Fruit fly (Drosophila melanogaster) whole organism, prepupa: ENCODE measurements around the gene Or85e.
A peak's percentile ranks its signal among the peaks of the same experiment; 100 is the strongest.

ENCODE experiments used
- Blimp-1 ChIP-seq: fragments of 200-800 bp; sonication (Bioruptor generic); optimal IDR thresholded peaks from 3 replicates; lab custom pipeline; 2017; ENCODE audit warnings: missing biosample characterization, missing genetic modification characterization, mild to moderate bottlenecking, moderate library complexity, missing genetic modification reagents
- CG10631 ChIP-seq: fragments of 200-800 bp; sonication (Bioruptor generic); optimal IDR thresholded peaks from 2 replicates; lab custom pipeline; 2016; ENCODE audit warnings: missing biosample characterization, missing genetic modification characterization
- CG11902 ChIP-seq: fragments of 200-800 bp; sonication (Bioruptor generic); optimal IDR thresholded peaks from 3 replicates; lab custom pipeline; 2016; ENCODE audit warnings: missing biosample characterization, missing genetic modification characterization
- CG15336 ChIP-seq: fragments of 200-800 bp; sonication (Bioruptor generic); IDR thresholded peaks from 2 replicates; pipeline ENCODE4 v1.3.6; 2022; ENCODE audit warnings: missing biosample characterization, missing genetic modification characterization
- CG16779 ChIP-seq: fragments of 200-800 bp; sonication (Bioruptor generic); optimal IDR thresholded peaks from 3 replicates; lab custom pipeline; 2017; ENCODE audit warnings: missing biosample characterization, mild to moderate bottlenecking, missing genetic modification characterization
- CG3032 ChIP-seq: fragments of 200-800 bp; optimal IDR thresholded peaks from 2 replicates; lab custom pipeline; 2019; ENCODE audit warnings: missing biosample characterization, mild to moderate bottlenecking, missing genetic modification characterization, moderate library complexity
- CG32006 ChIP-seq: fragments of 200-800 bp; sonication (Bioruptor generic); optimal IDR thresholded peaks from 3 replicates; lab custom pipeline; 2017; ENCODE audit warnings: missing biosample characterization, mild to moderate bottlenecking, missing genetic modification characterization
- CG34406 ChIP-seq: fragments of 200-800 bp; sonication (Bioruptor generic); optimal IDR thresholded peaks from 3 replicates; lab custom pipeline; 2016; ENCODE audit warnings: missing biosample characterization, missing genetic modification characterization
- CG3919 ChIP-seq: fragments of 200-800 bp; sonication (Bioruptor generic); optimal IDR thresholded peaks from 3 replicates; lab custom pipeline; 2016; ENCODE audit warnings: missing biosample characterization, missing genetic modification characterization
- CG6163 ChIP-seq: fragments of 200-800 bp; sonication (Bioruptor generic); IDR thresholded peaks from 3 replicates; pipeline ENCODE4 v1.3.6; 2022; ENCODE audit warnings: missing biosample characterization, missing genetic modification characterization
- CG6276 ChIP-seq: fragments of 200-800 bp; sonication (Bioruptor generic); optimal IDR thresholded peaks from 2 replicates; lab custom pipeline; 2017; ENCODE audit warnings: missing biosample characterization, mild to moderate bottlenecking, missing genetic modification characterization
- CG7368 ChIP-seq: fragments of 200-800 bp; sonication (Bioruptor generic); optimal IDR thresholded peaks from 3 replicates; lab custom pipeline; 2016; ENCODE audit warnings: missing biosample characterization, missing genetic modification characterization
- CG8319 ChIP-seq: fragments of 200-800 bp; sonication (Bioruptor generic); optimal IDR thresholded peaks from 3 replicates; lab custom pipeline; 2016; ENCODE audit warnings: missing biosample characterization, missing genetic modification characterization
- CG9139 ChIP-seq: fragments of 200-800 bp; sonication (Bioruptor generic); optimal IDR thresholded peaks from 3 replicates; lab custom pipeline; 2017; ENCODE audit warnings: missing biosample characterization, mild to moderate bottlenecking, missing genetic modification characterization
- Eip78C ChIP-seq: fragments of 200-800 bp; sonication (Bioruptor generic); peaks from one replicate; lab custom pipeline; 2016; ENCODE audit warnings: missing biosample characterization, missing genetic modification characterization
- Eip93F ChIP-seq: fragments of 200-800 bp; sonication (Bioruptor generic); optimal IDR thresholded peaks from 2 replicates; lab custom pipeline; 2016; ENCODE audit warnings: missing biosample characterization, mild to moderate bottlenecking, missing genetic modification characterization
- Ets21C ChIP-seq: fragments of 200-800 bp; sonication (Bioruptor generic); optimal IDR thresholded peaks from 3 replicates; lab custom pipeline; 2016; ENCODE audit warnings: missing biosample characterization, missing genetic modification characterization
- Ets96B ChIP-seq: fragments of 200-800 bp; optimal IDR thresholded peaks from 2 replicates; lab custom pipeline; 2019; ENCODE audit warnings: missing biosample characterization, mild to moderate bottlenecking, missing genetic modification characterization, moderate library complexity
- Gug ChIP-seq: fragments of 200-800 bp; sonication (Bioruptor generic); IDR thresholded peaks from 2 replicates; pipeline ENCODE4 v1.3.6; 2022; ENCODE audit warnings: missing biosample characterization, missing genetic modification characterization
- Hr38 ChIP-seq: sonication (Bioruptor generic); optimal IDR thresholded peaks from 2 replicates; lab custom pipeline; 2016; ENCODE audit warnings: missing biosample characterization, missing genetic modification characterization
- Hr39 ChIP-seq: fragments of 200-800 bp; sonication (Bioruptor generic); optimal IDR thresholded peaks from 2 replicates; lab custom pipeline; 2016; ENCODE audit warnings: missing biosample characterization, missing genetic modification characterization
- Hr4 ChIP-seq: fragments of 200-800 bp; sonication (Bioruptor generic); optimal IDR thresholded peaks from 3 replicates; lab custom pipeline; 2016; ENCODE audit warnings: missing biosample characterization, missing genetic modification characterization
- Lpt ChIP-seq: fragments of 200-800 bp; sonication (Bioruptor generic); optimal IDR thresholded peaks from 3 replicates; lab custom pipeline; 2016; ENCODE audit warnings: missing biosample characterization, missing genetic modification characterization
- Met ChIP-seq: fragments of 200-800 bp; sonication (Bioruptor generic); optimal IDR thresholded peaks from 3 replicates; lab custom pipeline; 2016; ENCODE audit warnings: missing biosample characterization, missing genetic modification characterization
- Smox ChIP-seq: fragments of 200-800 bp; sonication (Bioruptor generic); optimal IDR thresholded peaks from 3 replicates; lab custom pipeline; 2016; ENCODE audit warnings: missing biosample characterization, missing genetic modification characterization
- Sox102F ChIP-seq: fragments of 200-800 bp; sonication (Bioruptor generic); optimal IDR thresholded peaks from 2 replicates; lab custom pipeline; 2016; ENCODE audit warnings: missing biosample characterization, mild to moderate bottlenecking, missing genetic modification characterization
- achi ChIP-seq: fragments of 200-800 bp; sonication (Bioruptor generic); optimal IDR thresholded peaks from 3 replicates; lab custom pipeline; 2016; ENCODE audit warnings: missing biosample characterization, missing genetic modification characterization
- acj6 ChIP-seq: fragments of 200-800 bp; sonication (Bioruptor generic); optimal IDR thresholded peaks from 3 replicates; lab custom pipeline; 2016; ENCODE audit warnings: missing biosample characterization, missing genetic modification characterization
- cyc ChIP-seq: fragments of 200-800 bp; sonication (Bioruptor generic); optimal IDR thresholded peaks from 3 replicates; lab custom pipeline; 2016; ENCODE audit warnings: missing biosample characterization, missing genetic modification characterization
- dac ChIP-seq: fragments of 200-800 bp; sonication (Bioruptor generic); optimal IDR thresholded peaks from 2 replicates; lab custom pipeline; 2017; ENCODE audit warnings: missing biosample characterization, mild to moderate bottlenecking, missing genetic modification characterization
- dsx ChIP-seq: fragments of 200-800 bp; optimal IDR thresholded peaks from 3 replicates; lab custom pipeline; 2019; ENCODE audit warnings: missing biosample characterization, mild to moderate bottlenecking, missing genetic modification characterization, moderate library complexity; ENCODE audit not compliant: poor library complexity, severe bottlenecking
- fd59A ChIP-seq: fragments of 200-800 bp; sonication (Bioruptor generic); optimal IDR thresholded peaks from 2 replicates; lab custom pipeline; 2017; ENCODE audit warnings: missing biosample characterization, mild to moderate bottlenecking, missing genetic modification characterization, missing genetic modification reagents
- fd85E ChIP-seq: fragments of 200-800 bp; sonication (Bioruptor generic); optimal IDR thresholded peaks from 3 replicates; lab custom pipeline; 2016; ENCODE audit warnings: missing biosample characterization, missing genetic modification characterization
- fkh ChIP-seq: fragments of 200-800 bp; sonication (Bioruptor generic); optimal IDR thresholded peaks from 3 replicates; lab custom pipeline; 2017; ENCODE audit warnings: missing biosample characterization, mild to moderate bottlenecking, missing genetic modification characterization, moderate library complexity
- pdm3 ChIP-seq: fragments of 200-800 bp; sonication (Bioruptor generic); optimal IDR thresholded peaks from 3 replicates; lab custom pipeline; 2016; ENCODE audit warnings: missing biosample characterization, missing genetic modification characterization
- salr ChIP-seq, 2 experiments: fragments of 200-800 bp; sonication (Bioruptor generic); optimal IDR thresholded peaks; 3 replicates each; lab custom pipeline; 2016 to 2018; ENCODE audit warnings: missing biosample characterization in 2 of 2, missing genetic modification characterization in 2 of 2, mild to moderate bottlenecking in 1 of 2
- spab ChIP-seq: fragments of 200-800 bp; sonication (Bioruptor generic); optimal IDR thresholded peaks from 2 replicates; lab custom pipeline; 2017; ENCODE audit warnings: missing biosample characterization, mild to moderate bottlenecking, missing genetic modification characterization, missing genetic modification reagents
- ss ChIP-seq, 2 experiments: fragments of 200-800 bp; sonication (Bioruptor generic); optimal IDR thresholded peaks; 2 replicates in 1 of 2; 3 replicates in 1 of 2; lab custom pipeline; 2017 to 2018; ENCODE audit warnings: mild to moderate bottlenecking in 2 of 2, missing biosample characterization in 2 of 2, missing genetic modification characterization in 2 of 2, moderate library complexity in 1 of 2
- svp ChIP-seq: fragments of 200-800 bp; sonication (Bioruptor generic); peaks from one replicate; lab custom pipeline; 2016; ENCODE audit warnings: missing biosample characterization, missing genetic modification characterization
- topi ChIP-seq: fragments of 200-800 bp; sonication (Bioruptor generic); optimal IDR thresholded peaks from 3 replicates; lab custom pipeline; 2016; ENCODE audit warnings: missing biosample characterization, missing genetic modification characterization
- vri ChIP-seq: fragments of 200-800 bp; sonication (Bioruptor generic); optimal IDR thresholded peaks from 3 replicates; lab custom pipeline; 2016; ENCODE audit warnings: missing biosample characterization, mild to moderate bottlenecking, missing genetic modification characterization

The Or85e gene

DNA sequence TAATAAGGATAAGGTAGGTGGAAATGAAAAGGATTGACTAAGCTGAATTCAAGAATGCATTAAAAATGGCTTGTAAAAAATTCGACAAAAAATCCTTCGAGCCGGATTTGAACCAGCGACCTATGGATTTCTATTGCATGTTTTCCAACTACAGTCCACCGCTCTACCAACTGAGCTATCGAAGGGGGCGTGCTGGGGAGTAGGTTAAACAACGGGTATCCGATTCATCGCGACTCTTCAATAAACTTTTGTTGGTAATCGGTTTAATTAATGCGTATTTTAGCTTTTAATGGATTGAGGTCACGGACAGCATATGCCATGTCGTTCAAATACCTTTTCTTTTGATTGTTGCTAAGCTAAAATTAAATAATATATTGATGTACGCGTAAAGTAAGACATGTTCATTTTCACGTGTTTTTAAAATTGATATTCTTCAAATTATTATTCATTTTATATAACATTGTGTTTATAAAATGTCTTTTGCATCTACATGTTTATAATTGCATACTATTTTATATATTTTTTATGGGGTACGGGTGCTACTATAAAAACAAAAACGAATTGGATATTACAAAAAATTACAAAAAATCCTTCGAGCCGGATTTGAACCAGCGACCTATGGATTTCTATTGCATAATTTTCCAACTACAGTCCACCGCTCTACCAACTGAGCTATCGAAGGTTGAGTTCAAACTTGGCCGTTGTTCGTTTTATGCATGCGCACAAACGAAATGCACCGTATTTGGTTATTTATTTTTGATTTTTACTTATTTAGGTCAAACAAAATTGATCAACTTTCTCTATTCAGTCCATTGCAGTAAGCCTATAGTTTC is 32.6 kb upstream of the Or85e start:
- no peak for TF ChIP-seq salr (GFP tag; optimal IDR thresholded peaks at IDR 0.05; lab: Kevin White, UChicago)
- TF ChIP-seq dac (GFP tag; lab: Kevin White, UChicago): no peak
- peak; percentile 3 for TF ChIP-seq Eip93F (GFP tag; lab: Kevin White, UChicago)
- no peak for TF ChIP-seq CG7368 (GFP tag; lab: Kevin White, UChicago)
- peak; percentile 65 for TF ChIP-seq Eip78C (GFP tag; lab: Kevin White, UChicago)
- no peak for TF ChIP-seq CG15336 (GFP tag; lab: Robert Waterston, UW)
- TF ChIP-seq svp (GFP tag; lab: Kevin White, UChicago): peak; percentile 63
- peak; percentile 81 for TF ChIP-seq vri (GFP tag; lab: Kevin White, UChicago)
- no peak for TF ChIP-seq acj6 (GFP tag; lab: Kevin White, UChicago)
- TF ChIP-seq CG3032: no peak
- no peak for TF ChIP-seq Gug (GFP tag; lab: Robert Waterston, UW)

DNA sequence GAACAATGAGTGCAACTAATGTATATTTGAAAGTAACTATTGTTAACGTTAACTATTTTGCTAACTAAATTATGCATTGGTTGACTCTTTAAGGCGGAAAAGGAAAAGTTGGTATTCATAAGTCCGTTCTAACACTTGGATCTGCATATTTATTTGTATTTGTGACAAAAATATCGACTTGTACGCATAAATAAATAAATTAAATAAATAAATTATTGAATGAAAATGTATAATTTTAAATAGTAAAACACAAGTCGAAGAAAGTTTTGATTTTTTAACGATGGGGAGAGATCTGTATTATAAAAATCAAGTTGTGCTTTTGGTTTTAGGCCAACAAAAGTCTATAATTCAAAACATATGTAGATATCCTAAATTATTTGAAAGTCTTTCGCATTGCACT is 31.9 kb upstream of the Or85e start, which contains the start of gene CG8036:
Gene CG8036 (plus strand): TSS at position 301 of the 400 bp plus-strand sequence.
- TF ChIP-seq ss (GFP tag; optimal IDR thresholded peaks at IDR 0.05; lab: Kevin White, UChicago) (no peak), fkh (GFP tag; lab: Kevin White, UChicago) (no peak), CG3032 (no peak), CG32006 (GFP tag; lab: Kevin White, UChicago) (no peak), dsx (GFP tag; lab: Kevin White, UChicago) (no peak), acj6 (GFP tag; lab: Kevin White, UChicago) (no peak), CG9139 (GFP tag; lab: Kevin White, UChicago) (no peak), CG15336 (GFP tag; lab: Robert Waterston, UW) (no peak), CG8319 (GFP tag; lab: Kevin White, UChicago) (no peak)
- TF ChIP-seq, all 60 proteins: peak for 0

DNA sequence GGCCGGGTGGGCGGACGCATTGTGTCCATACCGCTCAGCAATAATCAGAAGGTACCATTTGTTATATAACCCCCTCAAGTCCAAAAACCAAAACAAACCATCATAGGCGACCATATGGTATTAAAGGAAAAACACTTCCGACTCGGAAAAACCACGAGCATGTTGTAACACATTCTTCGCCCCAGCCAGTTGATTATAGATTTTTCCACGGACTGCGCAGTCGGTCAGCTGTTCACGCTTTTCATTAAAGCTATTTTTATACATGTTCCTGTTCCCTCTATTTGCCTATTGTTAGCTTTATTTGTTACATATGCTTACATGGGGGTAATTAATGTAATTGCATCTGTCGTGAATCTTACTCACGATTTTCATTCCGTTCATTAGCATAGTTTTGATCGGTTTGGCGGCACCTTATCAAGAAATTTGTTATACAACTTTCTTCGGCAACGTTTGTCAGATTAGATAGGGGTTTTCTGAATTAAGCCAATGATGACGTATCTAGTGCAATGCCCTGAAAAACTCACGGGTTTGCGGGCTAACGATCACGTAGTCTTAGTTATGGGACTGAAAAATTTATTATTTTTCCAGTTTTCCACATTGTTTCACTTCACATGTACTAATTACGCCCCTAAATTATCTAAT is 29.1 kb upstream of the Or85e start:
- no peak for TF ChIP-seq Ets21C (GFP tag; lab: Kevin White, UChicago)
- TF ChIP-seq vri (GFP tag; lab: Kevin White, UChicago): peak; percentile 84
- TF ChIP-seq Lpt (GFP tag; lab: Kevin White, UChicago): no peak
- no peak for TF ChIP-seq CG16779 (tag; lab: Kevin White, UChicago)
- no peak for TF ChIP-seq CG34406
- TF ChIP-seq CG32006 (GFP tag; lab: Kevin White, UChicago): no peak
- TF ChIP-seq topi: no peak

DNA sequence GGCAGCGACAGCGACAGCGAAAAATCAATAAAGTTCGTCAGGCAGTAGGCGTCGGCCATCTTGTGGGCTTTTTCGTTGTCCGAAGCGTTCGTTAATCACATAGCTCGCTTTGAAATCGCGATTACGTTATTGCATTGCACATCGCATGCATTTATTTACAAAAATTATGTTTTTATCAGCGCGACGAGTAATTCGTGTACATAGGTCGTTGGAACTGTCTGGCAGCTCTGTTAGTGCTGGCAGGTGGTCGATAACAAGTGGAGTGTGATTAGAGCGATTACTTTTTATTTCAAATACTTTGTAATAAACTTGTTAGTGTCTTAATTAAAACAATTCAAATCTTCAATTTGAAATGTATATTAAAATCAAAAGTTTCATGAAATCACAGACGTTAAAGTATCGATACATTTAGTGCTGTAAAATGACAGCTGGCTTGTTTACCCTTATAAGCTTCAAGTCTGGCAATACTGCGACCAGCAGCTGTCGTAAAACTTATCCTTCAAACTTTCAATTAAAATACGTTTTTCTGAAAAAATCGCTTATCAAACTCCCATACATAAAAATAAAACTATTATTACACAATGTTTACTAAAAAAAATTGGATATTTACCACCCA is 28.1 kb upstream of the Or85e start, which contains the start of gene CG8032:
Gene CG8032 (plus strand): TSS at position 448 of the 616 bp plus-strand sequence.
- TF ChIP-seq Eip78C (GFP tag; lab: Kevin White, UChicago) (peak; percentile 62), Blimp-1 (no peak), acj6 (GFP tag; lab: Kevin White, UChicago) (peak; percentile 27), Hr38 (GFP tag; lab: Kevin White, UChicago) (no peak), CG34406 (peak; percentile 2), Hr39 (GFP tag; lab: Kevin White, UChicago) (peak; percentile 57), CG6163 (GFP tag; lab: Robert Waterston, UW) (no peak), fkh (GFP tag; lab: Kevin White, UChicago) (peak; percentile 97), fd85E (GFP tag; lab: Kevin White, UChicago) (no peak), Smox (GFP tag; lab: Kevin White, UChicago) (peak; percentile 56), cyc (GFP tag; lab: Kevin White, UChicago) (peak; percentile 36), CG10631 (GFP tag; lab: Kevin White, UChicago) (peak; percentile 58), CG6276 (no peak), CG11902 (GFP tag; lab: Kevin White, UChicago) (no peak), spab (GFP tag; lab: Kevin White, UChicago) (no peak), achi (GFP tag; lab: Kevin White, UChicago) (peak; percentile 100), Hr4 (GFP tag; lab: Kevin White, UChicago) (peak; percentile 54), svp (GFP tag; lab: Kevin White, UChicago) (peak; percentile 93), CG3919 (peak; percentile 50), Lpt (GFP tag; lab: Kevin White, UChicago) (no peak), fd59A (no peak), pdm3 (peak; percentile 61), Eip93F (GFP tag; lab: Kevin White, UChicago) (no peak), salr (GFP tag; optimal IDR thresholded peaks at IDR 0.05; lab: Kevin White, UChicago) (peak in 1 of 2 experiments; percentile 14), Ets96B (tag; lab: Kevin White, UChicago) (no peak), Sox102F (GFP tag; lab: Kevin White, UChicago) (peak; percentile 61), Met (GFP tag; lab: Kevin White, UChicago) (peak; percentile 50)
